Fruit fly (Drosophila melanogaster): ENCODE data around the gene sd.

The sd gene

dm6 chrX:15818608-15819184 lies 14.5 kb downstream of the sd start (continued):
- TF ChIP-seq crol (GFP tag; IDR thresholded peaks at IDR 0.05) = no peak
- TF ChIP-seq schlank (tag; optimal IDR thresholded peaks at IDR 0.05) = no peak
- TF ChIP-seq chm (GFP tag; IDR thresholded peaks at IDR 0.05) = no peak
- no peak for TF ChIP-seq CG11456 (GFP tag; IDR thresholded peaks at IDR 0.05)
- TF ChIP-seq ttk (GFP tag; IDR thresholded peaks at IDR 0.05) = no peak
- TF ChIP-seq CG12155 (GFP tag; optimal IDR thresholded peaks at IDR 0.05) = no peak
- TF ChIP-seq aop (GFP tag; IDR thresholded peaks at IDR 0.05) = no peak
- TF ChIP-seq ato (GFP tag; IDR thresholded peaks at IDR 0.05; ENCODE audit: partially characterized antibody) = no peak
- no peak for TF ChIP-seq Hr39 (optimal IDR thresholded peaks at IDR 0.05)
- no peak for TF ChIP-seq Gug (GFP tag; IDR thresholded peaks at IDR 0.05)
- TF ChIP-seq Ravus (GFP tag; IDR thresholded peaks at IDR 0.05) = no peak
- TF ChIP-seq btn (GFP tag; optimal IDR thresholded peaks at IDR 0.05) = no peak
- TF ChIP-seq CG8281 (tag; optimal IDR thresholded peaks at IDR 0.05) = no peak
- TF ChIP-seq Mes4 (GFP tag; optimal IDR thresholded peaks at IDR 0.05) = no peak
- TF ChIP-seq CG7987 (GFP tag; optimal IDR thresholded peaks at IDR 0.05) = no peak
- no peak for TF ChIP-seq CG4424 (GFP tag; optimal IDR thresholded peaks at IDR 0.05)
- TF ChIP-seq fd102C (GFP tag; optimal IDR thresholded peaks at IDR 0.05) = no peak
- TF ChIP-seq D19B (GFP tag; optimal IDR thresholded peaks at IDR 0.05) = peak; percentile 90
- TF ChIP-seq Awh (GFP tag; IDR thresholded peaks at IDR 0.05) = no peak
- no peak for TF ChIP-seq CHES-1-like (GFP tag; optimal IDR thresholded peaks at IDR 0.05)
- TF ChIP-seq az2 (GFP tag; optimal IDR thresholded peaks at IDR 0.05) = no peak
- no peak for TF ChIP-seq CG14014 (GFP tag; IDR thresholded peaks at IDR 0.05)
- no peak for TF ChIP-seq pho (GFP tag; optimal IDR thresholded peaks at IDR 0.05)
- TF ChIP-seq gcm2 (GFP tag; optimal IDR thresholded peaks at IDR 0.05) = no peak
- peak; percentile 32 for TF ChIP-seq lilli (GFP tag; optimal IDR thresholded peaks at IDR 0.05)
- no peak for TF ChIP-seq repo (GFP tag; optimal IDR thresholded peaks at IDR 0.05)
- TF ChIP-seq hb (GFP tag; IDR thresholded peaks at IDR 0.05; ENCODE audit: partially characterized antibody) = no peak
- no peak for TF ChIP-seq CG6689 (GFP tag; IDR thresholded peaks at IDR 0.05)
- no peak for TF ChIP-seq fd96Cb (tag; optimal IDR thresholded peaks at IDR 0.05)
- no peak for TF ChIP-seq CG16863 (GFP tag; optimal IDR thresholded peaks at IDR 0.05)
- no peak for TF ChIP-seq CG12769 (tag; optimal IDR thresholded peaks at IDR 0.05)
- peak; percentile 16; the same call in 1 of the 2 replicates for TF ChIP-seq H2.0 (GFP tag; IDR thresholded peaks at IDR 0.05)
- TF ChIP-seq CG1603 (tag; optimal IDR thresholded peaks at IDR 0.05) = no peak
- TF ChIP-seq Deaf1 (tag; optimal IDR thresholded peaks at IDR 0.05) = no peak
- TF ChIP-seq fu2 (GFP tag; optimal IDR thresholded peaks at IDR 0.05) = no peak
- no peak for TF ChIP-seq CG10274 (GFP tag; optimal IDR thresholded peaks at IDR 0.05)
- no peak for TF ChIP-seq tap (tag; optimal IDR thresholded peaks at IDR 0.05)
- no peak for TF ChIP-seq onecut (GFP tag; IDR thresholded peaks at IDR 0.05)
- no peak for TF ChIP-seq CG11696 (GFP tag; IDR thresholded peaks at IDR 0.05)
- no peak for TF ChIP-seq ewg (GFP tag; optimal IDR thresholded peaks at IDR 0.05)
- no peak for TF ChIP-seq fru (optimal IDR thresholded peaks at IDR 0.05)
- no peak for TF ChIP-seq trem (tag; optimal IDR thresholded peaks at IDR 0.05)
- TF ChIP-seq Hmx (GFP tag; optimal IDR thresholded peaks at IDR 0.05) = no peak
- no peak for TF ChIP-seq CG4617 (GFP tag; optimal IDR thresholded peaks at IDR 0.05; ENCODE audit: borderline replicate concordance)
- no peak for TF ChIP-seq wor (GFP tag; IDR thresholded peaks at IDR 0.05)
- no peak for TF ChIP-seq usp (GFP tag; optimal IDR thresholded peaks at IDR 0.05)
- TF ChIP-seq p53 (GFP tag; optimal IDR thresholded peaks at IDR 0.05) = no peak
- no peak for TF ChIP-seq CG6854 (GFP tag; optimal IDR thresholded peaks at IDR 0.05)
- no peak for TF ChIP-seq Dfd (GFP tag; optimal IDR thresholded peaks at IDR 0.05)
- TF ChIP-seq HLH3B (GFP tag; IDR thresholded peaks at IDR 0.05) = no peak
- TF ChIP-seq CG10462 (GFP tag; optimal IDR thresholded peaks at IDR 0.05) = no peak
- no peak for TF ChIP-seq tx (GFP tag; optimal IDR thresholded peaks at IDR 0.05)
- no peak for TF ChIP-seq Lhr (GFP tag; optimal IDR thresholded peaks at IDR 0.05)
- TF ChIP-seq gsb (GFP tag; IDR thresholded peaks at IDR 0.05) = no peak
